1 fruit fly cellular context compared by ENCODE assay signal in the genomic region with DNA sequence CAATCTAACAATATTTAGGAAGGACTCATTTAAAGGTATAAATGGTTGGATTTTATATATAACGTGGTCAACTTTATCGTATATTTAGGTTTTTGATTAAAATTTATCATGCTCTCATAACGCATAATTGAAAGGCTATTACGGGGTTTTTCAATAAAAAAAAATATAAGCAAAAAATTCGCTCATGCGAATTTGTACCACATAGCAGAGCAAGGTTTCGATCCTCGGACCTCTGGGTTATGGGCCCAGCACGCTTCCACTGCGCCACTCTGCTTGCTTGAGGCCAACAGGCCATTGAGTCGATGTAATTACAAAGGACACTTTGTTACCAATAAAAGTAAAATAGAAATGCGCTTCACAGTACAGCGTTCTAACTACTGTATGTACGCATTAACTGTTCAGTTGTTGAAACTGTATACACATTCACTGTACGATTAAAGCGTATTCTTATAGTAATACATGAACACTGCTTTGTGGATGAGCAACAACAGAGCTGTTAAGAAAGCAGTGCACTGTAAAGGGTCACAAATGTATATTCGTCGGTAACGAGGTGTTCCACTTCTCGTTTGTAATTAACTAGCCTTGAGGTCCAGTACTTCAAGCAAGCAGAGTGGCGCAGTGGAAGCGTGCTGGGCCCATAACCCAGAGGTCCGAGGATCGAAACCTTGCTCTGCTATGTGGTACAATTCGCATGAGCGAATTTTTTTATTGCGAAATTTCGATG.
TF ChIP-seq lines count a peak whose summit lies in the region.

No protein-coding gene starts in this region.

TF ChIP-seq in whole organism, embryonic, 481 proteins besides CTCF, POLR2A, EP300 and RAD21 (continued from another document and continues in another):
- no peak for TF ChIP-seq CG1233 (GFP tag; optimal IDR thresholded peaks at IDR 0.05; lab: Kevin White, UChicago)
- peak in 1 of 2 experiments; percentile 95 for TF ChIP-seq Dfd (GFP tag; optimal IDR thresholded peaks at IDR 0.05; lab: Kevin White, UChicago)
- no peak for TF ChIP-seq NC2β (GFP tag; optimal IDR thresholded peaks at IDR 0.05; lab: Kevin White, UChicago)
- peak; percentile 13 for TF ChIP-seq CG11504 (tag; optimal IDR thresholded peaks at IDR 0.05; lab: Kevin White, UChicago)
- no peak for TF ChIP-seq sqz (GFP tag; optimal IDR thresholded peaks at IDR 0.05; lab: Kevin White, UChicago)
- TF ChIP-seq CG2712 (tag; optimal IDR thresholded peaks at IDR 0.05; lab: Kevin White, UChicago), result peak; percentile 37
- TF ChIP-seq zen (tag; optimal IDR thresholded peaks at IDR 0.05; lab: Kevin White, UChicago), result peak; percentile 4
- peak; percentile 54; the same call in 1 of the 4 replicates for TF ChIP-seq Dll (GFP tag; IDR thresholded peaks at IDR 0.05; lab: Robert Waterston, UW; ENCODE audit: partially characterized antibody)
- 0 out of 3 replicates have a peak, but pooled peaks have one; percentile 12 for TF ChIP-seq CG11695 (GFP tag; IDR thresholded peaks at IDR 0.05; lab: Robert Waterston, UW)
- no peak for TF ChIP-seq cato (GFP tag; optimal IDR thresholded peaks at IDR 0.05; lab: Kevin White, UChicago; ENCODE audit: borderline replicate concordance)
- TF ChIP-seq p53 (GFP tag; optimal IDR thresholded peaks at IDR 0.05; lab: Kevin White, UChicago), result no peak
- no peak for TF ChIP-seq gro (GFP tag; optimal IDR thresholded peaks at IDR 0.05; lab: Kevin White, UChicago)
- no peak for TF ChIP-seq zfh1 (GFP tag; IDR thresholded peaks at IDR 0.05; lab: Robert Waterston, UW)
- no peak for TF ChIP-seq Lim3 (GFP tag; IDR thresholded peaks at IDR 0.05; lab: Robert Waterston, UW)
- TF ChIP-seq CG15479 (GFP tag; optimal IDR thresholded peaks at IDR 0.05; lab: Kevin White, UChicago), result no peak
- TF ChIP-seq grau (tag; optimal IDR thresholded peaks at IDR 0.05; lab: Kevin White, UChicago), result peak; percentile 57
- TF ChIP-seq lola (GFP tag; optimal IDR thresholded peaks at IDR 0.05; lab: Kevin White, UChicago), result peak in 1 of 3 experiments; percentile 71
- TF ChIP-seq ro (GFP tag; IDR thresholded peaks at IDR 0.05; lab: Robert Waterston, UW), result no peak
- peak; percentile 69 for TF ChIP-seq HmgZ (tag; optimal IDR thresholded peaks at IDR 0.05; lab: Kevin White, UChicago)
- TF ChIP-seq ac (GFP tag; optimal IDR thresholded peaks at IDR 0.05; lab: Kevin White, UChicago), result no peak
- no peak for TF ChIP-seq gsb-n (tag; optimal IDR thresholded peaks at IDR 0.05; lab: Kevin White, UChicago)
- peak in 1 of 2 experiments; percentile 79 for TF ChIP-seq Eip74EF (GFP tag; optimal IDR thresholded peaks at IDR 0.05; lab: Kevin White, UChicago)
- no peak for TF ChIP-seq CG10366 (GFP tag; IDR thresholded peaks at IDR 0.05; lab: Robert Waterston, UW)
- no peak for TF ChIP-seq peb (GFP tag; IDR thresholded peaks at IDR 0.05; lab: Robert Waterston, UW)
- peak; percentile 78 for TF ChIP-seq Med (GFP tag; lab: Kevin White, UChicago)
- peak; percentile 17 for TF ChIP-seq nom (GFP tag; optimal IDR thresholded peaks at IDR 0.05; lab: Kevin White, UChicago)
- TF ChIP-seq CG2199 (GFP tag; IDR thresholded peaks at IDR 0.05; lab: Robert Waterston, UW), result peak; percentile 80; the same call in 2 of the 3 replicates
- no peak for TF ChIP-seq kay (GFP tag; optimal IDR thresholded peaks at IDR 0.05; lab: Kevin White, UChicago)
- peak; percentile 96 for TF ChIP-seq CG6791 (GFP tag; IDR thresholded peaks at IDR 0.05; lab: Robert Waterston, UW; ENCODE audit: partially characterized antibody)
- TF ChIP-seq CG1603 (tag; optimal IDR thresholded peaks at IDR 0.05; lab: Kevin White, UChicago), result peak; percentile 5
- TF ChIP-seq ase (GFP tag; IDR thresholded peaks at IDR 0.05; lab: Robert Waterston, UW), result no peak
- peak; percentile 84 for TF ChIP-seq amos (GFP tag; IDR thresholded peaks at IDR 0.05; lab: Robert Waterston, UW; ENCODE audit: partially characterized antibody)
- TF ChIP-seq HHEX (GFP tag; optimal IDR thresholded peaks at IDR 0.05; lab: Kevin White, UChicago), result no peak
- no peak for TF ChIP-seq CG30403 (GFP tag; optimal IDR thresholded peaks at IDR 0.05; lab: Kevin White, UChicago)
- peak; percentile 76 for TF ChIP-seq CG14860 (GFP tag; IDR thresholded peaks at IDR 0.05; lab: Robert Waterston, UW; ENCODE audit: partially characterized antibody)
- TF ChIP-seq fd102C (GFP tag; optimal IDR thresholded peaks at IDR 0.05; lab: Kevin White, UChicago), result no peak
- no peak for TF ChIP-seq CG9727 (GFP tag; optimal IDR thresholded peaks at IDR 0.05; lab: Kevin White, UChicago)
- TF ChIP-seq CG31365 (tag; optimal IDR thresholded peaks at IDR 0.05; lab: Kevin White, UChicago), result peak; percentile 100
- TF ChIP-seq pros (GFP tag; optimal IDR thresholded peaks at IDR 0.05; lab: Kevin White, UChicago), result no peak
- peak; percentile 9; the same call in 1 of the 2 replicates for TF ChIP-seq vvl (GFP tag; IDR thresholded peaks at IDR 0.05; lab: Robert Waterston, UW)
- peak; percentile 72; the same call in 2 of the 3 replicates for TF ChIP-seq hb (GFP tag; IDR thresholded peaks at IDR 0.05; lab: Robert Waterston, UW; ENCODE audit: partially characterized antibody)
- 0 out of 2 replicates have a peak, but pooled peaks have one; percentile 27 for TF ChIP-seq aop (GFP tag; IDR thresholded peaks at IDR 0.05; lab: Robert Waterston, UW)
- no peak for TF ChIP-seq CG11093 (GFP tag; IDR thresholded peaks at IDR 0.05; lab: Robert Waterston, UW)
- no peak for TF ChIP-seq CG15601 (tag; optimal IDR thresholded peaks at IDR 0.05; lab: Kevin White, UChicago)
- no peak for TF ChIP-seq CG18619 (GFP tag; optimal IDR thresholded peaks at IDR 0.05; lab: Kevin White, UChicago)
- TF ChIP-seq CG10267 (tag; optimal IDR thresholded peaks at IDR 0.05; lab: Kevin White, UChicago), result peak; percentile 31
- TF ChIP-seq CG7963 (GFP tag; IDR thresholded peaks at IDR 0.05; lab: Robert Waterston, UW; ENCODE audit: partially characterized antibody), result peak; percentile 88
- TF ChIP-seq yki (optimal IDR thresholded peaks at IDR 0.05; lab: Kevin White, UChicago), result peak; percentile 35
- TF ChIP-seq CG10147 (GFP tag; optimal IDR thresholded peaks at IDR 0.05; lab: Kevin White, UChicago), result peak; percentile 2
- peak; percentile 90 for TF ChIP-seq CG42726 (GFP tag; IDR thresholded peaks at IDR 0.05; lab: Robert Waterston, UW; ENCODE audit: partially characterized antibody)
- no peak for TF ChIP-seq Adf1 (GFP tag; IDR thresholded peaks at IDR 0.05; lab: Robert Waterston, UW)
- no peak for TF ChIP-seq slbo (GFP tag; IDR thresholded peaks at IDR 0.05; lab: Robert Waterston, UW)
- no peak for TF ChIP-seq lab (GFP tag; optimal IDR thresholded peaks at IDR 0.05; lab: Kevin White, UChicago)
- TF ChIP-seq CG7786 (GFP tag; optimal IDR thresholded peaks at IDR 0.05; lab: Kevin White, UChicago), result no peak
- no peak for TF ChIP-seq CrebB (tag; optimal IDR thresholded peaks at IDR 0.05; lab: Kevin White, UChicago)
- TF ChIP-seq corto (GFP tag; optimal IDR thresholded peaks at IDR 0.05; lab: Kevin White, UChicago), result no peak
- TF ChIP-seq Doc3 (GFP tag; IDR thresholded peaks at IDR 0.05; lab: Robert Waterston, UW; ENCODE audit: partially characterized antibody), result no peak
- TF ChIP-seq nau (GFP tag; optimal IDR thresholded peaks at IDR 0.05; lab: Kevin White, UChicago), result peak; percentile 9
- no peak for TF ChIP-seq CG17361 (GFP tag; IDR thresholded peaks at IDR 0.05; lab: Robert Waterston, UW)
- peak; percentile 56; the same call in 2 of the 3 replicates for TF ChIP-seq vnd (GFP tag; IDR thresholded peaks at IDR 0.05; lab: Robert Waterston, UW; ENCODE audit: partially characterized antibody)
- no peak for TF ChIP-seq fd3F (GFP tag; optimal IDR thresholded peaks at IDR 0.05; lab: Kevin White, UChicago)
- TF ChIP-seq CG15073 (GFP tag; optimal IDR thresholded peaks at IDR 0.05; lab: Kevin White, UChicago), result no peak
- peak; percentile 26; the same call in 1 of the 3 replicates for TF ChIP-seq CG34224 (GFP tag; IDR thresholded peaks at IDR 0.05; lab: Robert Waterston, UW; ENCODE audit: partially characterized antibody)
- no peak for TF ChIP-seq Chrac-16 (GFP tag; optimal IDR thresholded peaks at IDR 0.05; lab: Kevin White, UChicago)
- no peak for TF ChIP-seq CG12071 (GFP tag; optimal IDR thresholded peaks at IDR 0.05; lab: Kevin White, UChicago)
- TF ChIP-seq sna (GFP tag; IDR thresholded peaks at IDR 0.05; lab: Robert Waterston, UW; ENCODE audit: partially characterized antibody), result peak; percentile 46; the same call in 1 of the 2 replicates
- no peak for TF ChIP-seq ind (GFP tag; optimal IDR thresholded peaks at IDR 0.05; lab: Kevin White, UChicago)
- TF ChIP-seq CG12391 (tag; optimal IDR thresholded peaks at IDR 0.05; lab: Kevin White, UChicago), result peak; percentile 32
- TF ChIP-seq CG34376 (GFP tag; optimal IDR thresholded peaks at IDR 0.05; lab: Kevin White, UChicago), result no peak
- no peak for TF ChIP-seq trh (GFP tag; optimal IDR thresholded peaks at IDR 0.05; lab: Kevin White, UChicago)
- TF ChIP-seq toy (GFP tag; IDR thresholded peaks at IDR 0.05; lab: Robert Waterston, UW), result no peak
- no peak for TF ChIP-seq onecut (GFP tag; IDR thresholded peaks at IDR 0.05; lab: Robert Waterston, UW)
- no peak for TF ChIP-seq CG7372 (GFP tag; IDR thresholded peaks at IDR 0.05; lab: Robert Waterston, UW)
- TF ChIP-seq Usf (GFP tag; optimal IDR thresholded peaks at IDR 0.05; lab: Kevin White, UChicago), result no peak
- TF ChIP-seq CG15269 (tag; optimal IDR thresholded peaks at IDR 0.05; lab: Kevin White, UChicago), result no peak
- no peak for TF ChIP-seq CG18262 (tag; optimal IDR thresholded peaks at IDR 0.05; lab: Kevin White, UChicago)
- no peak for TF ChIP-seq Gug (GFP tag; IDR thresholded peaks at IDR 0.05; lab: Robert Waterston, UW)
- TF ChIP-seq abd-A (tag; optimal IDR thresholded peaks at IDR 0.05; lab: Kevin White, UChicago), result peak; percentile 90
- TF ChIP-seq sug (tag; optimal IDR thresholded peaks at IDR 0.05; lab: Kevin White, UChicago), result peak; percentile 7
- TF ChIP-seq Tbp (GFP tag; optimal IDR thresholded peaks at IDR 0.05; lab: Kevin White, UChicago), result no peak
- TF ChIP-seq seq (GFP tag; IDR thresholded peaks at IDR 0.05; lab: Robert Waterston, UW), result no peak
- peak; percentile 67 for TF ChIP-seq HLH4C (GFP tag; IDR thresholded peaks at IDR 0.05; lab: Robert Waterston, UW; ENCODE audit: partially characterized antibody)
- TF ChIP-seq zen2 (GFP tag; IDR thresholded peaks at IDR 0.05; lab: Robert Waterston, UW; ENCODE audit: partially characterized antibody), result peak; percentile 69
- no peak for TF ChIP-seq CG17802 (tag; optimal IDR thresholded peaks at IDR 0.05; lab: Kevin White, UChicago)
- no peak for TF ChIP-seq CG11247 (GFP tag; IDR thresholded peaks at IDR 0.05; lab: Robert Waterston, UW)
- TF ChIP-seq chif (GFP tag; optimal IDR thresholded peaks at IDR 0.05; lab: Kevin White, UChicago), result no peak
- no peak for TF ChIP-seq D19A (tag; optimal IDR thresholded peaks at IDR 0.05; lab: Kevin White, UChicago)
- no peak for TF ChIP-seq CG43689 (GFP tag; IDR thresholded peaks at IDR 0.05; lab: Robert Waterston, UW)
- TF ChIP-seq ap (GFP tag; IDR thresholded peaks at IDR 0.05; lab: Robert Waterston, UW), result no peak
- TF ChIP-seq CG13894 (tag; optimal IDR thresholded peaks at IDR 0.05; lab: Kevin White, UChicago), result peak; percentile 57
- no peak for TF ChIP-seq CG7928 (GFP tag; optimal IDR thresholded peaks at IDR 0.05; lab: Kevin White, UChicago)
- no peak for TF ChIP-seq Neu2 (GFP tag; optimal IDR thresholded peaks at IDR 0.05; lab: Kevin White, UChicago; ENCODE audit: borderline replicate concordance)
- peak; percentile 73 for TF ChIP-seq Scr (GFP tag; IDR thresholded peaks at IDR 0.05; lab: Robert Waterston, UW; ENCODE audit: partially characterized antibody)
- TF ChIP-seq tll (GFP tag; optimal IDR thresholded peaks at IDR 0.05; lab: Kevin White, UChicago), result no peak
- no peak for TF ChIP-seq CG12104 (GFP tag; optimal IDR thresholded peaks at IDR 0.05; lab: Kevin White, UChicago)
- TF ChIP-seq CG7987 (GFP tag; optimal IDR thresholded peaks at IDR 0.05; lab: Kevin White, UChicago), result no peak
- TF ChIP-seq CG2116 (GFP tag; optimal IDR thresholded peaks at IDR 0.05; lab: Kevin White, UChicago), result no peak
- TF ChIP-seq CG8478 (optimal IDR thresholded peaks at IDR 0.05; lab: Kevin White, UChicago), result peak; percentile 82
- TF ChIP-seq CG32772 (GFP tag; IDR thresholded peaks at IDR 0.05; lab: Robert Waterston, UW), result no peak
- TF ChIP-seq CG17186 (GFP tag; optimal IDR thresholded peaks at IDR 0.05; lab: Kevin White, UChicago), result peak; percentile 11
- no peak for TF ChIP-seq nmo (GFP tag; optimal IDR thresholded peaks at IDR 0.05; lab: Kevin White, UChicago)
- no peak for TF ChIP-seq usp (GFP tag; optimal IDR thresholded peaks at IDR 0.05; lab: Kevin White, UChicago)
- TF ChIP-seq CG14965 (GFP tag; optimal IDR thresholded peaks at IDR 0.05; lab: Kevin White, UChicago; ENCODE audit: borderline replicate concordance), result no peak
- TF ChIP-seq ranshi (GFP tag; IDR thresholded peaks at IDR 0.05; lab: Robert Waterston, UW), result no peak
- no peak for TF ChIP-seq Kr (GFP tag; optimal IDR thresholded peaks at IDR 0.05; lab: Kevin White, UChicago)
- no peak for TF ChIP-seq Rx (GFP tag; IDR thresholded peaks at IDR 0.05; lab: Robert Waterston, UW)
- no peak for TF ChIP-seq CG6765 (GFP tag; optimal IDR thresholded peaks at IDR 0.05; lab: Kevin White, UChicago)
- peak; percentile 37 for TF ChIP-seq stwl (tag; optimal IDR thresholded peaks at IDR 0.05; lab: Kevin White, UChicago)
- no peak for TF ChIP-seq so (GFP tag; IDR thresholded peaks at IDR 0.05; lab: Robert Waterston, UW)
- no peak for TF ChIP-seq CG2889 (GFP tag; IDR thresholded peaks at IDR 0.05; lab: Robert Waterston, UW)
- TF ChIP-seq gcm2 (GFP tag; optimal IDR thresholded peaks at IDR 0.05; lab: Kevin White, UChicago), result no peak
- no peak for TF ChIP-seq Camta (GFP tag; optimal IDR thresholded peaks at IDR 0.05; lab: Kevin White, UChicago)
- TF ChIP-seq Dad (GFP tag; optimal IDR thresholded peaks at IDR 0.05; lab: Kevin White, UChicago), result no peak
- no peak for TF ChIP-seq maf-S (GFP tag; optimal IDR thresholded peaks at IDR 0.05; lab: Kevin White, UChicago)
- no peak for TF ChIP-seq CG12769 (tag; optimal IDR thresholded peaks at IDR 0.05; lab: Kevin White, UChicago)
- no peak for TF ChIP-seq Ravus (GFP tag; IDR thresholded peaks at IDR 0.05; lab: Robert Waterston, UW)
- no peak for TF ChIP-seq tgo (GFP tag; IDR thresholded peaks at IDR 0.05; lab: Robert Waterston, UW)
- TF ChIP-seq bbx (GFP tag; IDR thresholded peaks at IDR 0.05; lab: Robert Waterston, UW; ENCODE audit: partially characterized antibody), result peak; percentile 91
- TF ChIP-seq C15 (GFP tag; IDR thresholded peaks at IDR 0.05; lab: Robert Waterston, UW), result 0 out of 3 replicates have a peak, but pooled peaks have one; percentile 21
- peak; percentile 87 for TF ChIP-seq Bgb (GFP tag; IDR thresholded peaks at IDR 0.05; lab: Robert Waterston, UW; ENCODE audit: partially characterized antibody)
- TF ChIP-seq nerfin-2 (GFP tag; IDR thresholded peaks at IDR 0.05; lab: Robert Waterston, UW; ENCODE audit: partially characterized antibody), result peak; percentile 81
- no peak for TF ChIP-seq z (GFP tag; IDR thresholded peaks at IDR 0.05; lab: Robert Waterston, UW)
